Fruit fly (Drosophila melanogaster): ENCODE data around the gene CG34435.

dm6 chrX:5563396-5563795 lies 50.9 kb downstream of the CG34435 start:
- TF ChIP-seq CG8119 (GFP tag; IDR thresholded peaks at IDR 0.05): no peak
- TF ChIP-seq Eip78C (GFP tag): no peak
- TF ChIP-seq Blimp-1 (GFP tag; optimal IDR thresholded peaks at IDR 0.05): no peak
